Fruit fly (Drosophila melanogaster) whole organism, embryonic: ENCODE measurements around the gene Gr93d.

Source experiments
- Adf1 ChIP-seq: fragments of 200-800 bp; sonication (Bioruptor generic); IDR thresholded peaks from 2 replicates; pipeline ENCODE4 v1.3.6; 2022; ENCODE audit warnings: missing biosample characterization, missing genetic modification characterization
- Atf3 ChIP-seq: fragments of 200-800 bp; sonication (Bioruptor generic); optimal IDR thresholded peaks from 3 replicates; lab custom pipeline; 2016; ENCODE audit warnings: missing biosample characterization, missing genetic modification characterization
- CG10366 ChIP-seq: fragments of 200-800 bp; sonication (Bioruptor generic); IDR thresholded peaks from 2 replicates; pipeline ENCODE4 v1.3.6; 2022; ENCODE audit warnings: missing biosample characterization, missing genetic modification characterization
- CG10462 ChIP-seq: fragments of 200-800 bp; sonication (Bioruptor generic); optimal IDR thresholded peaks from 2 replicates; lab custom pipeline; 2016; ENCODE audit warnings: missing biosample characterization, missing genetic modification characterization
- CG10543 ChIP-seq: fragments of 200-800 bp; sonication (Bioruptor generic); optimal IDR thresholded peaks from 3 replicates; lab custom pipeline; 2017; ENCODE audit warnings: missing biosample characterization, mild to moderate bottlenecking, missing genetic modification characterization, moderate library complexity
- CG12659 ChIP-seq: fragments of 200-800 bp; sonication (Bioruptor generic); optimal IDR thresholded peaks from 3 replicates; lab custom pipeline; 2017; ENCODE audit warnings: mild to moderate bottlenecking, missing biosample characterization, missing genetic modification reagents, missing genetic modification characterization
- CG13624 ChIP-seq: fragments of 200-800 bp; sonication (Bioruptor generic); optimal IDR thresholded peaks from 2 replicates; lab custom pipeline; 2016; ENCODE audit warnings: missing biosample characterization, missing genetic modification characterization
- CG14710 ChIP-seq: fragments of 200-800 bp; sonication (Bioruptor generic); optimal IDR thresholded peaks from 3 replicates; lab custom pipeline; 2019; ENCODE audit warnings: missing biosample characterization, mild to moderate bottlenecking, missing genetic modification characterization, moderate library complexity
- CG16779 ChIP-seq: fragments of 200-800 bp; sonication (Bioruptor generic); IDR thresholded peaks from 2 replicates; pipeline ENCODE4 v1.3.6; 2022; ENCODE audit warnings: missing biosample characterization, missing genetic modification characterization
- CG18599 ChIP-seq: fragments of 200-800 bp; sonication (Bioruptor generic); optimal IDR thresholded peaks from 3 replicates; lab custom pipeline; 2017; ENCODE audit warnings: missing biosample characterization, missing genetic modification characterization, mild to moderate bottlenecking, moderate library complexity, missing genetic modification reagents
- CG2678 ChIP-seq: fragments of 200-800 bp; sonication (Bioruptor generic); optimal IDR thresholded peaks from 3 replicates; lab custom pipeline; 2019; ENCODE audit warnings: missing biosample characterization, mild to moderate bottlenecking, missing genetic modification characterization, moderate library complexity
- CG31365 ChIP-seq: fragments of 200-800 bp; sonication (Bioruptor generic); optimal IDR thresholded peaks from 2 replicates; lab custom pipeline; 2018; ENCODE audit warnings: missing biosample characterization, mild to moderate bottlenecking, missing genetic modification characterization
- CG31388 ChIP-seq: fragments of 200-800 bp; sonication (Bioruptor generic); optimal IDR thresholded peaks from 2 replicates; lab custom pipeline; 2016; ENCODE audit warnings: missing biosample characterization, missing genetic modification characterization
- CG32767 ChIP-seq: fragments of 200-800 bp; sonication (Bioruptor generic); IDR thresholded peaks from 2 replicates; pipeline ENCODE4 v1.3.6; 2022; ENCODE audit warnings: missing biosample characterization, missing genetic modification characterization
- CG32772 ChIP-seq: fragments of 200-800 bp; sonication (Bioruptor generic); IDR thresholded peaks from 2 replicates; pipeline ENCODE4 v1.3.6; 2022; ENCODE audit warnings: missing biosample characterization, missing genetic modification characterization
- CG3847 ChIP-seq: fragments of 200-800 bp; sonication (Bioruptor generic); IDR thresholded peaks from 2 replicates; pipeline ENCODE4 v1.3.6; 2022; ENCODE audit warnings: missing biosample characterization, missing genetic modification characterization
- CG7271 ChIP-seq: fragments of 200-800 bp; sonication (Bioruptor generic); optimal IDR thresholded peaks from 2 replicates; lab custom pipeline; 2018; ENCODE audit warnings: missing biosample characterization, mild to moderate bottlenecking, missing genetic modification characterization, moderate library complexity
- CG8290 ChIP-seq, 3 experiments: fragments of 200-800 bp; sonication (Bioruptor generic); optimal IDR thresholded peaks; 2 replicates each; lab custom pipeline; 2016 to 2019; ENCODE audit warnings: missing biosample characterization in 3 of 3, missing genetic modification characterization in 3 of 3, mild to moderate bottlenecking in 2 of 3, moderate library complexity in 1 of 3
- CoRest ChIP-seq: fragments of 200-800 bp; sonication (Bioruptor generic); optimal IDR thresholded peaks from 3 replicates; lab custom pipeline; 2018; ENCODE audit warnings: missing biosample characterization, mild to moderate bottlenecking, missing genetic modification characterization, moderate library complexity
- D ChIP-seq, 2 experiments: fragments of 200-800 bp in 1 of 2; fragments of >200 bp in 1 of 2; sonication (Bioruptor generic) in 1 of 2; optimal IDR thresholded peaks; 2 replicates in 1 of 2; 3 replicates in 1 of 2; lab custom pipeline; 2017; ENCODE audit warnings: mild to moderate bottlenecking in 1 of 2, missing biosample characterization in 1 of 2, missing genetic modification characterization in 1 of 2, missing genetic modification reagents in 1 of 2
- Dref ChIP-seq: fragments of 200-800 bp; sonication (Bioruptor generic); IDR thresholded peaks from 2 replicates; pipeline ENCODE4 v1.3.6; 2022; ENCODE audit warnings: missing biosample characterization, missing genetic modification characterization
- Eip74EF ChIP-seq, 2 experiments: fragments of 200-800 bp in 1 of 2; fragments of >200 bp in 1 of 2; sonication (Bioruptor generic) in 1 of 2; optimal IDR thresholded peaks; 2 replicates each; lab custom pipeline; 2017 to 2019; ENCODE audit warnings: missing biosample characterization in 2 of 2, missing genetic modification characterization in 2 of 2, mild to moderate bottlenecking in 1 of 2, moderate library complexity in 1 of 2
- H15 ChIP-seq: fragments of 200-800 bp; sonication (Bioruptor generic); IDR thresholded peaks from 3 replicates; pipeline ENCODE4 v1.3.6; 2022; ENCODE audit warnings: missing biosample characterization, missing genetic modification characterization
- Hand ChIP-seq: fragments of 200-800 bp; sonication (Bioruptor generic); optimal IDR thresholded peaks from 2 replicates; lab custom pipeline; 2017; ENCODE audit warnings: mild to moderate bottlenecking, missing biosample characterization, missing genetic modification reagents, missing genetic modification characterization
- Hr39 ChIP-seq: fragments of >200 bp; optimal IDR thresholded peaks from 2 replicates; lab custom pipeline; 2017
- Hr51 ChIP-seq, 2 experiments: fragments of 200-800 bp; sonication (Bioruptor generic); optimal IDR thresholded peaks; 2 replicates in 1 of 2; 3 replicates in 1 of 2; lab custom pipeline; 2016 to 2018; ENCODE audit warnings: missing biosample characterization in 2 of 2, missing genetic modification characterization in 2 of 2, mild to moderate bottlenecking in 1 of 2, moderate library complexity in 1 of 2
- Lpt ChIP-seq: fragments of >200 bp; optimal IDR thresholded peaks from 2 replicates; lab custom pipeline; 2018; ENCODE audit warnings: missing biosample characterization, missing genetic modification characterization
- MTF-1 ChIP-seq: fragments of 200-800 bp; sonication (Bioruptor generic); optimal IDR thresholded peaks from 2 replicates; lab custom pipeline; 2018; ENCODE audit warnings: missing biosample characterization, mild to moderate bottlenecking, missing genetic modification characterization, borderline replicate concordance
- Scr ChIP-seq: fragments of 200-800 bp; sonication (Bioruptor generic); IDR thresholded peaks from 2 replicates; pipeline ENCODE4 v1.3.6; 2022; ENCODE audit warnings: missing biosample characterization, missing genetic modification characterization; ENCODE audit not compliant: partially characterized antibody
- Side ChIP-seq: fragments of 200-800 bp; sonication (Bioruptor generic); optimal IDR thresholded peaks from 2 replicates; lab custom pipeline; 2016; ENCODE audit warnings: missing biosample characterization, missing genetic modification characterization
- Vsx1 ChIP-seq: fragments of 200-800 bp; sonication (Bioruptor generic); optimal IDR thresholded peaks from 2 replicates; lab custom pipeline; 2017; ENCODE audit warnings: missing biosample characterization, mild to moderate bottlenecking, missing genetic modification characterization, missing genetic modification reagents
- dan ChIP-seq: fragments of 200-800 bp; sonication (Bioruptor generic); IDR thresholded peaks from 2 replicates; pipeline ENCODE4 v1.3.6; 2022; ENCODE audit warnings: missing biosample characterization, missing genetic modification characterization
- dm ChIP-seq: fragments of 200-800 bp; sonication (Bioruptor generic); optimal IDR thresholded peaks from 3 replicates; lab custom pipeline; 2016; ENCODE audit warnings: missing biosample characterization, missing genetic modification characterization
- dysf ChIP-seq: fragments of 200-800 bp; sonication (Bioruptor generic); IDR thresholded peaks from 3 replicates; pipeline ENCODE4 v1.3.6; 2022; ENCODE audit warnings: missing biosample characterization, missing genetic modification characterization
- lov ChIP-seq, 2 experiments: fragments of 200-800 bp in 1 of 2; fragments of >200 bp in 1 of 2; sonication (Bioruptor generic) in 1 of 2; IDR thresholded peaks in 1 of 2; optimal IDR thresholded peaks in 1 of 2; 2 replicates in 1 of 2; 3 replicates in 1 of 2; pipeline versions ENCODE4 v1.3.6 to Lab custom; 2017 to 2022; ENCODE audit warnings: missing biosample characterization in 1 of 2, missing genetic modification characterization in 1 of 2
- nau ChIP-seq: fragments of 200-800 bp; sonication (Bioruptor generic); optimal IDR thresholded peaks from 3 replicates; lab custom pipeline; 2017; ENCODE audit warnings: missing biosample characterization, mild to moderate bottlenecking, missing genetic modification characterization, missing genetic modification reagents
- nmo ChIP-seq: fragments of 200-800 bp; sonication (Bioruptor generic); optimal IDR thresholded peaks from 2 replicates; lab custom pipeline; 2018; ENCODE audit warnings: missing biosample characterization, mild to moderate bottlenecking, missing genetic modification characterization, moderate library complexity
- pan ChIP-seq, 4 experiments: fragments of >200 bp in 3 of 4; fragments of 200-800 bp in 1 of 4; sonication (Bioruptor generic) in 1 of 4; optimal IDR thresholded peaks in 3 of 4; IDR thresholded peaks in 1 of 4; 2 replicates each; pipeline versions ENCODE4 v1.3.6 to Lab custom; 2017 to 2022; ENCODE audit warnings: missing biosample characterization in 2 of 4, missing genetic modification characterization in 2 of 4, mixed read lengths in 1 of 4
- pho ChIP-seq: fragments of 200-800 bp; sonication (Bioruptor generic); optimal IDR thresholded peaks from 2 replicates; lab custom pipeline; 2016; ENCODE audit warnings: missing biosample characterization, missing genetic modification characterization
- pnt ChIP-seq: fragments of 200-800 bp; sonication (Bioruptor generic); optimal IDR thresholded peaks from 3 replicates; lab custom pipeline; 2016; ENCODE audit warnings: missing biosample characterization, missing genetic modification characterization
- sens ChIP-seq: fragments of 200-800 bp; sonication (Bioruptor generic); peaks from one replicate; lab custom pipeline; 2016; ENCODE audit warnings: missing biosample characterization, missing genetic modification characterization
- seq ChIP-seq: fragments of 200-800 bp; sonication (Bioruptor generic); IDR thresholded peaks from 2 replicates; pipeline ENCODE4 v1.3.6; 2022; ENCODE audit warnings: missing biosample characterization, missing genetic modification characterization
- sim ChIP-seq: fragments of 200-800 bp; sonication (Bioruptor generic); IDR thresholded peaks from 2 replicates; pipeline ENCODE4 v1.3.6; 2022; ENCODE audit warnings: missing biosample characterization, missing genetic modification characterization
- slp2 ChIP-seq: fragments of 200-800 bp; sonication (Bioruptor generic); optimal IDR thresholded peaks from 2 replicates; lab custom pipeline; 2016; ENCODE audit warnings: missing biosample characterization, missing genetic modification characterization
- so ChIP-seq: fragments of 200-800 bp; sonication (Bioruptor generic); IDR thresholded peaks from 3 replicates; pipeline ENCODE4 v1.3.6; 2022; ENCODE audit warnings: missing biosample characterization, missing genetic modification characterization
- sqz ChIP-seq: fragments of 200-800 bp; sonication (Bioruptor generic); optimal IDR thresholded peaks from 3 replicates; lab custom pipeline; 2018; ENCODE audit warnings: missing biosample characterization, mild to moderate bottlenecking, missing genetic modification characterization
- stc ChIP-seq: fragments of 200-800 bp; sonication (Bioruptor generic); IDR thresholded peaks from 2 replicates; pipeline ENCODE4 v1.3.6; 2022; ENCODE audit warnings: missing biosample characterization, missing genetic modification characterization
- vfl ChIP-seq: fragments of 200-800 bp; sonication (Bioruptor generic); optimal IDR thresholded peaks from 2 replicates; lab custom pipeline; 2016; ENCODE audit warnings: missing biosample characterization, missing genetic modification characterization

The Gr93d gene

DNA sequence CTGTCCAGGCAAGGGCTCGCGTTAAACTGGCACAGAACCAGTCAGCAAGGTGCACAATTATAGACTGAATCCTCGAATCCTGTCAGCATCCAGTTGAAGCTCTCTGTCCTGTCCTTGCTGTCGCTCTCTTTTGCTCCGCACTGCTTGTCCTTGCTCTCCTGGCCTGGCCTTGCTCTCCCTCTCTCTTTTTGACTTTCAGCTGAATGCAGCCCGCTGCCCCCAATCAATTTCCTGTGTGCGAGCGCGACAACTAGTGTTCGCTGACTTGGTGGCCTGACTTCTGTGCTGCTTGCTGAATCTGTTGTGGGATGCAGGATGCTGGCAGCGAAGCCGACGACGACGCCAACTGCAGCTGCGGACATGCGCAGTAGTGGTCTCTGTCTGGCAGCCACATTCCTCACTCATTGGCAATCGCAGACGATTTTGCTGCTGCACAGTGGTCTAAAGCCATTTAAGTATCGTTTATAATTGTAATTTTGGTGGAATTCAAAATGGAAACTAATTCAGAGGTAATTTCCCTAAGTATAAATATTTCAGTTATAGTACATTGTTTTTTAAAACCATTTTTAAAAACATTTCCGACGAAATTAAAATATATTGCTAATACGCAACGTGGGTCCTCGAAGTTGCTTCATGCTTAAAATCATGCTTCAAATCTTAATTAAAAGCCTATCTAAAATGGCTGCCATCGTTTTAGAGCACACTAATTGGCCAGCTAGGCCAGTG lies 37.7 kb downstream of the Gr93d start (continued):
- TF ChIP-seq pho (GFP tag; lab: Kevin White, UChicago) = peak; percentile 20
- no peak for TF ChIP-seq CG10366 (GFP tag; lab: Robert Waterston, UW)
- no peak for TF ChIP-seq pnt
- no peak for TF ChIP-seq CG13624 (GFP tag; lab: Kevin White, UChicago)
- no peak for TF ChIP-seq Vsx1 (GFP tag; lab: Kevin White, UChicago)
- no peak for TF ChIP-seq pan (optimal IDR thresholded peaks at IDR 0.05; lab: Kevin White, UChicago)
- TF ChIP-seq pan (GFP tag; optimal IDR thresholded peaks at IDR 0.05 in 1 of 2, IDR thresholded peaks at IDR 0.05 in 1 of 2) = peak in 1 of 2 experiments; percentile 24
- no peak for TF ChIP-seq CG32772 (GFP tag; lab: Robert Waterston, UW)
- no peak for TF ChIP-seq CG14710 (tag; lab: Kevin White, UChicago)
- TF ChIP-seq Adf1 (GFP tag; lab: Robert Waterston, UW) = peak; percentile 88
- TF ChIP-seq CG31365 (tag; lab: Kevin White, UChicago) = peak; percentile 63
- no peak for TF ChIP-seq seq (GFP tag; lab: Robert Waterston, UW)
- no peak for TF ChIP-seq MTF-1 (GFP tag; lab: Kevin White, UChicago)
- no peak for TF ChIP-seq nau (GFP tag; lab: Kevin White, UChicago)
- no peak for TF ChIP-seq CG3847
- TF ChIP-seq sens (GFP tag; lab: Kevin White, UChicago) = peak; percentile 13
- no peak for TF ChIP-seq CG31388 (GFP tag; lab: Kevin White, UChicago)
- TF ChIP-seq CG12659 = peak; percentile 4
- peak; percentile 69; the same call in 1 of the 2 replicates for TF ChIP-seq CG16779
- no peak for TF ChIP-seq dan
- TF ChIP-seq CG10462 (GFP tag; lab: Kevin White, UChicago) = no peak
- TF ChIP-seq Side (GFP tag; lab: Kevin White, UChicago) = peak; percentile 0
- TF ChIP-seq so = no peak
- no peak for TF ChIP-seq CoRest (tag; lab: Kevin White, UChicago)
- TF ChIP-seq sqz = no peak
- no peak for TF ChIP-seq Lpt (GFP tag; lab: Kevin White, UChicago)
- TF ChIP-seq CG2678 = peak; percentile 54
- TF ChIP-seq dysf (GFP tag; lab: Robert Waterston, UW) = 0 out of 3 replicates have a peak, but pooled peaks have one; percentile 26
- no peak for TF ChIP-seq CG32767 (GFP tag; lab: Robert Waterston, UW)
- no peak for TF ChIP-seq vfl (GFP tag; lab: Kevin White, UChicago)
- no peak for TF ChIP-seq Scr
- TF ChIP-seq CG8290 (GFP tag; optimal IDR thresholded peaks at IDR 0.05; lab: Kevin White, UChicago) = no peak
- no peak for TF ChIP-seq CG8290 (tag; optimal IDR thresholded peaks at IDR 0.05; lab: Kevin White, UChicago)
- TF ChIP-seq sim = no peak
- TF ChIP-seq nmo (GFP tag; lab: Kevin White, UChicago) = no peak
- TF ChIP-seq stc (GFP tag; lab: Robert Waterston, UW) = no peak
- TF ChIP-seq CG18599 (GFP tag; lab: Kevin White, UChicago) = peak; percentile 70
- TF ChIP-seq D (optimal IDR thresholded peaks at IDR 0.05; lab: Kevin White, UChicago) = no peak
- no peak for TF ChIP-seq D (GFP tag; optimal IDR thresholded peaks at IDR 0.05; lab: Kevin White, UChicago)
- TF ChIP-seq Dref (GFP tag; lab: Robert Waterston, UW) = no peak
- no peak for TF ChIP-seq Atf3 (GFP tag; lab: Kevin White, UChicago)
- no peak for TF ChIP-seq slp2 (GFP tag; lab: Kevin White, UChicago)
- no peak for TF ChIP-seq dm (GFP tag; lab: Kevin White, UChicago)
- no peak for TF ChIP-seq CG10543
- TF ChIP-seq Hr51 (GFP tag; optimal IDR thresholded peaks at IDR 0.05; lab: Kevin White, UChicago) = peak in 1 of 2 experiments; percentile 35
- no peak for TF ChIP-seq CG7271 (tag; lab: Kevin White, UChicago)
- TF ChIP-seq H15 (GFP tag; lab: Robert Waterston, UW) = no peak
- TF ChIP-seq Hr39 = no peak
- no peak for TF ChIP-seq lov (optimal IDR thresholded peaks at IDR 0.05; lab: Kevin White, UChicago)
- TF ChIP-seq lov (GFP tag; IDR thresholded peaks at IDR 0.05; lab: Robert Waterston, UW) = no peak
- no peak for TF ChIP-seq Eip74EF (GFP tag; optimal IDR thresholded peaks at IDR 0.05; lab: Kevin White, UChicago)
- TF ChIP-seq Hand (GFP tag; lab: Kevin White, UChicago) = peak; percentile 31
